Fruit fly (Drosophila melanogaster) whole organism, embryonic: ENCODE measurements around the gene Sfp33A3.

Experiments
- BEAF-32 ChIP-seq: fragments of 200-800 bp; sonication (Bioruptor generic); optimal IDR thresholded peaks from 3 replicates; lab custom pipeline; 2017; ENCODE audit warnings: missing biosample characterization, missing genetic modification characterization, mild to moderate bottlenecking, moderate library complexity, missing genetic modification reagents
- Blimp-1 ChIP-seq: fragments of 200-800 bp; sonication (Bioruptor generic); optimal IDR thresholded peaks from 3 replicates; lab custom pipeline; 2018; ENCODE audit warnings: missing biosample characterization, missing genetic modification characterization, mild to moderate bottlenecking, moderate library complexity, missing genetic modification reagents
- CG11560 ChIP-seq: fragments of 200-800 bp; sonication (Bioruptor generic); IDR thresholded peaks from 3 replicates; pipeline ENCODE4 v1.3.6; 2022; ENCODE audit warnings: missing biosample characterization, missing genetic modification characterization
- CG12155 ChIP-seq: fragments of 200-800 bp; sonication (Bioruptor generic); optimal IDR thresholded peaks from 3 replicates; lab custom pipeline; 2016; ENCODE audit warnings: missing biosample characterization, missing genetic modification characterization
- CG12219 ChIP-seq: fragments of 200-800 bp; sonication (Bioruptor generic); optimal IDR thresholded peaks from 3 replicates; lab custom pipeline; 2018; ENCODE audit warnings: missing biosample characterization, mild to moderate bottlenecking, missing genetic modification characterization
- CG14050 ChIP-seq: fragments of 200-800 bp; sonication (Bioruptor generic); IDR thresholded peaks from 3 replicates; pipeline ENCODE4 v1.3.6; 2022; ENCODE audit warnings: missing biosample characterization, missing genetic modification characterization
- CG15601 ChIP-seq: fragments of 200-800 bp; sonication (Bioruptor generic); optimal IDR thresholded peaks from 3 replicates; lab custom pipeline; 2019; ENCODE audit warnings: missing biosample characterization, mild to moderate bottlenecking, missing genetic modification characterization, moderate library complexity
- CG1603 ChIP-seq: fragments of 200-800 bp; sonication (Bioruptor generic); optimal IDR thresholded peaks from 2 replicates; lab custom pipeline; 2019; ENCODE audit warnings: missing biosample characterization, mild to moderate bottlenecking, missing genetic modification characterization, moderate library complexity
- CG17359 ChIP-seq: fragments of 200-800 bp; sonication (Bioruptor generic); optimal IDR thresholded peaks from 3 replicates; lab custom pipeline; 2018; ENCODE audit warnings: missing biosample characterization, mild to moderate bottlenecking, missing genetic modification characterization, moderate library complexity
- CG1792 ChIP-seq: fragments of 200-800 bp; sonication (Bioruptor generic); optimal IDR thresholded peaks from 2 replicates; lab custom pipeline; 2016; ENCODE audit warnings: missing biosample characterization, missing genetic modification characterization
- CG18599 ChIP-seq: fragments of 200-800 bp; sonication (Bioruptor generic); optimal IDR thresholded peaks from 3 replicates; lab custom pipeline; 2017; ENCODE audit warnings: missing biosample characterization, missing genetic modification characterization, mild to moderate bottlenecking, moderate library complexity, missing genetic modification reagents
- CG2875 ChIP-seq: fragments of 200-800 bp; sonication (Bioruptor generic); optimal IDR thresholded peaks from 2 replicates; lab custom pipeline; 2017; ENCODE audit warnings: missing biosample characterization, mild to moderate bottlenecking, missing genetic modification characterization, missing genetic modification reagents
- CG34422 ChIP-seq: fragments of 200-800 bp; sonication (Bioruptor generic); IDR thresholded peaks from 3 replicates; pipeline ENCODE4 v1.3.6; 2022; ENCODE audit warnings: missing biosample characterization, missing genetic modification characterization
- CG4360 ChIP-seq: fragments of 200-800 bp; sonication (Bioruptor generic); IDR thresholded peaks from 2 replicates; pipeline ENCODE4 v1.3.6; 2022; ENCODE audit warnings: missing biosample characterization, missing genetic modification characterization
- CG7556 ChIP-seq: fragments of 200-800 bp; sonication (Bioruptor generic); optimal IDR thresholded peaks from 2 replicates; lab custom pipeline; 2017; ENCODE audit warnings: missing biosample characterization, mild to moderate bottlenecking, missing genetic modification characterization
- CG7745 ChIP-seq: fragments of 200-800 bp; sonication (Bioruptor generic); optimal IDR thresholded peaks from 2 replicates; lab custom pipeline; 2018; ENCODE audit warnings: missing biosample characterization, mild to moderate bottlenecking, missing genetic modification characterization, moderate library complexity
- CG9437 ChIP-seq: fragments of 200-800 bp; sonication (Bioruptor generic); optimal IDR thresholded peaks from 2 replicates; lab custom pipeline; 2018; ENCODE audit warnings: missing biosample characterization, mild to moderate bottlenecking, missing genetic modification characterization
- CTCF ChIP-seq: fragments of 200-800 bp; sonication (Bioruptor generic); optimal IDR thresholded peaks from 2 replicates; lab custom pipeline; 2017; ENCODE audit warnings: missing biosample characterization, mild to moderate bottlenecking, missing genetic modification characterization, moderate library complexity
- Chrac-16 ChIP-seq: fragments of 200-800 bp; sonication (Bioruptor generic); optimal IDR thresholded peaks from 3 replicates; lab custom pipeline; 2016; ENCODE audit warnings: missing biosample characterization, missing genetic modification characterization
- D ChIP-seq, 2 experiments: fragments of 200-800 bp in 1 of 2; fragments of >200 bp in 1 of 2; sonication (Bioruptor generic) in 1 of 2; optimal IDR thresholded peaks; 2 replicates in 1 of 2; 3 replicates in 1 of 2; lab custom pipeline; 2017; ENCODE audit warnings: mild to moderate bottlenecking in 1 of 2, missing biosample characterization in 1 of 2, missing genetic modification characterization in 1 of 2, missing genetic modification reagents in 1 of 2
- Dip3 ChIP-seq: fragments of 200-800 bp; sonication (Bioruptor generic); optimal IDR thresholded peaks from 3 replicates; lab custom pipeline; 2016; ENCODE audit warnings: missing biosample characterization, missing genetic modification characterization
- HLHmδ ChIP-seq: fragments of 200-800 bp; sonication (Bioruptor generic); optimal IDR thresholded peaks from 2 replicates; lab custom pipeline; 2018; ENCODE audit warnings: missing biosample characterization, mild to moderate bottlenecking, missing genetic modification characterization, moderate library complexity
- Hr3 ChIP-seq: fragments of 200-800 bp; sonication (Bioruptor generic); optimal IDR thresholded peaks from 3 replicates; lab custom pipeline; 2016; ENCODE audit warnings: missing biosample characterization, missing genetic modification characterization
- Hr51 ChIP-seq, 2 experiments: fragments of 200-800 bp; sonication (Bioruptor generic); optimal IDR thresholded peaks; 2 replicates in 1 of 2; 3 replicates in 1 of 2; lab custom pipeline; 2016 to 2018; ENCODE audit warnings: missing biosample characterization in 2 of 2, missing genetic modification characterization in 2 of 2, mild to moderate bottlenecking in 1 of 2, moderate library complexity in 1 of 2
- MBD-R2 ChIP-seq: fragments of 200-800 bp; sonication (Bioruptor generic); IDR thresholded peaks from 2 replicates; pipeline ENCODE4 v1.3.6; 2022; ENCODE audit warnings: missing biosample characterization, missing genetic modification characterization
- Mes4 ChIP-seq: fragments of 200-800 bp; sonication (Bioruptor generic); optimal IDR thresholded peaks from 2 replicates; lab custom pipeline; 2016; ENCODE audit warnings: missing biosample characterization, missing genetic modification characterization
- NFAT ChIP-seq: fragments of 200-800 bp; sonication (Bioruptor generic); IDR thresholded peaks from 2 replicates; pipeline ENCODE4 v1.3.6; 2022; ENCODE audit warnings: missing biosample characterization, missing genetic modification characterization
- Nf-YB ChIP-seq: fragments of 200-800 bp; sonication (Bioruptor generic); optimal IDR thresholded peaks from 3 replicates; lab custom pipeline; 2019; ENCODE audit warnings: missing biosample characterization, mild to moderate bottlenecking, missing genetic modification characterization, moderate library complexity
- bab2 ChIP-seq: fragments of 200-800 bp; sonication (Bioruptor generic); optimal IDR thresholded peaks from 2 replicates; lab custom pipeline; 2016; ENCODE audit warnings: missing biosample characterization, missing genetic modification characterization
- btn ChIP-seq: fragments of 200-800 bp; sonication (Bioruptor generic); optimal IDR thresholded peaks from 2 replicates; lab custom pipeline; 2016; ENCODE audit warnings: missing biosample characterization, missing genetic modification characterization
- chn ChIP-seq: fragments of 200-800 bp; sonication (Bioruptor generic); optimal IDR thresholded peaks from 2 replicates; lab custom pipeline; 2016; ENCODE audit warnings: missing biosample characterization, missing genetic modification characterization
- crol ChIP-seq: fragments of 200-800 bp; sonication (Bioruptor generic); IDR thresholded peaks from 2 replicates; pipeline ENCODE4 v1.3.6; 2022; ENCODE audit warnings: missing biosample characterization, missing genetic modification characterization
- crp ChIP-seq, 2 experiments: fragments of 200-800 bp; sonication (Bioruptor generic); optimal IDR thresholded peaks; 2 replicates in 1 of 2; 3 replicates in 1 of 2; lab custom pipeline; 2017; ENCODE audit warnings: missing biosample characterization in 2 of 2, missing genetic modification characterization in 2 of 2, mild to moderate bottlenecking in 1 of 2, moderate library complexity in 1 of 2
- ems ChIP-seq: fragments of 200-800 bp; sonication (Bioruptor generic); optimal IDR thresholded peaks from 3 replicates; lab custom pipeline; 2016; ENCODE audit warnings: missing biosample characterization, missing genetic modification characterization
- lab ChIP-seq: fragments of 200-800 bp; sonication (Bioruptor generic); optimal IDR thresholded peaks from 3 replicates; lab custom pipeline; 2017; ENCODE audit warnings: missing biosample characterization, missing genetic modification characterization, mild to moderate bottlenecking, moderate library complexity, missing genetic modification reagents
- oc ChIP-seq: fragments of 200-800 bp; sonication (Bioruptor generic); optimal IDR thresholded peaks from 2 replicates; lab custom pipeline; 2018; ENCODE audit warnings: missing biosample characterization, mild to moderate bottlenecking, missing genetic modification characterization, moderate library complexity
- pan ChIP-seq, 4 experiments: fragments of >200 bp in 3 of 4; fragments of 200-800 bp in 1 of 4; sonication (Bioruptor generic) in 1 of 4; optimal IDR thresholded peaks in 3 of 4; IDR thresholded peaks in 1 of 4; 2 replicates each; pipeline versions ENCODE4 v1.3.6 to Lab custom; 2017 to 2022; ENCODE audit warnings: missing biosample characterization in 2 of 4, missing genetic modification characterization in 2 of 4, mixed read lengths in 1 of 4
- repo ChIP-seq: fragments of 200-800 bp; sonication (Bioruptor generic); optimal IDR thresholded peaks from 2 replicates; lab custom pipeline; 2016; ENCODE audit warnings: missing biosample characterization, missing genetic modification characterization
- rib ChIP-seq: fragments of 200-800 bp; sonication (Bioruptor generic); IDR thresholded peaks from 2 replicates; pipeline ENCODE4 v1.3.6; 2022; ENCODE audit warnings: missing biosample characterization, missing genetic modification characterization
- schlank ChIP-seq: fragments of 200-800 bp; sonication (Bioruptor generic); optimal IDR thresholded peaks from 2 replicates; lab custom pipeline; 2018; ENCODE audit warnings: missing biosample characterization, mild to moderate bottlenecking, missing genetic modification characterization
- scrt ChIP-seq: fragments of 200-800 bp; sonication (Bioruptor generic); optimal IDR thresholded peaks from 2 replicates; lab custom pipeline; 2018; ENCODE audit warnings: missing biosample characterization, mild to moderate bottlenecking, missing genetic modification characterization, moderate library complexity
- sd ChIP-seq: fragments of 200-800 bp; sonication (Bioruptor generic); optimal IDR thresholded peaks from 3 replicates; lab custom pipeline; 2018; ENCODE audit warnings: missing biosample characterization, mild to moderate bottlenecking, missing genetic modification characterization, moderate library complexity
- so ChIP-seq: fragments of 200-800 bp; sonication (Bioruptor generic); IDR thresholded peaks from 3 replicates; pipeline ENCODE4 v1.3.6; 2022; ENCODE audit warnings: missing biosample characterization, missing genetic modification characterization
- sr ChIP-seq: fragments of 200-800 bp; sonication (Bioruptor generic); IDR thresholded peaks from 3 replicates; pipeline ENCODE4 v1.3.6; 2022; ENCODE audit warnings: missing biosample characterization, missing genetic modification characterization
- stc ChIP-seq: fragments of 200-800 bp; sonication (Bioruptor generic); IDR thresholded peaks from 2 replicates; pipeline ENCODE4 v1.3.6; 2022; ENCODE audit warnings: missing biosample characterization, missing genetic modification characterization
- tap ChIP-seq: fragments of 200-800 bp; optimal IDR thresholded peaks from 3 replicates; lab custom pipeline; 2019; ENCODE audit warnings: missing biosample characterization, mild to moderate bottlenecking, missing genetic modification characterization, moderate library complexity
- tna ChIP-seq: fragments of 200-800 bp; sonication (Bioruptor generic); IDR thresholded peaks from 2 replicates; pipeline ENCODE4 v1.3.6; 2022; ENCODE audit warnings: missing biosample characterization, missing genetic modification characterization; ENCODE audit not compliant: partially characterized antibody
- toy ChIP-seq: fragments of 200-800 bp; sonication (Bioruptor generic); IDR thresholded peaks from 2 replicates; pipeline ENCODE4 v1.3.6; 2022; ENCODE audit warnings: missing biosample characterization, missing genetic modification characterization
- wek ChIP-seq: fragments of 200-800 bp; sonication (Bioruptor generic); optimal IDR thresholded peaks from 3 replicates; lab custom pipeline; 2018; ENCODE audit warnings: missing biosample characterization, mild to moderate bottlenecking, missing genetic modification characterization, moderate library complexity

Gene Sfp33A3

DNA sequence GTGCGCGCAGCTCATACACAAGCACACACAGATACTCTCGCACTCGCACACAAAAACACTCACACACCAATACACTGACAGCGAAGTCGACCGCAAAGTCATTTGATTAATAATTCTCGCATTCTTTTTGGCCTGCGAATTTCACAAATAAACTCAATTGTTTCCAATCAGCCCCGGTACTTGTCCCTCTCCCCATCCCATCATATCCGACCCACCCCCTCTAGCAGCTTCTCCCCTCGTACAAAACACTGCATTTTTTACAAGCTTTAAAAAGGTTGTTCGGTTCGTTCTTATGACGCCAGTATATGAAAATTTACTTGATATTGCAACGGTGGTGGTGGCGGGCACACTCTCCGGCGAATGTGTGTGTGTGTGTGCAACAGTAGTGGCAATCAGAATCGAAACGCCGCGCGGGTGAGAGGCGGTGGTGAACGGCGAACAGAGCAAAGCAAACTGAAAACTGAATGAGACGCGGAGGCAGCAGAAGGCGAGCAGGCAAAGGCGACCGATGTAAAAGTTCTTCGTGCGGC, 31.9 kb upstream of the Sfp33A3 start (continued):
- TF ChIP-seq sd (peak; percentile 84), repo (GFP tag; lab: Kevin White, UChicago) (peak; percentile 48), Chrac-16 (GFP tag; lab: Kevin White, UChicago) (no peak), btn (GFP tag; lab: Kevin White, UChicago) (no peak), scrt (GFP tag; lab: Kevin White, UChicago) (peak; percentile 64), BEAF-32 (no peak), CG7745 (tag; lab: Kevin White, UChicago) (peak; percentile 2), CG12219 (peak; percentile 9), rib (GFP tag; lab: Robert Waterston, UW) (peak; percentile 81; the same call in 1 of the 2 replicates), CG14050 (GFP tag; lab: Robert Waterston, UW) (no peak), D (optimal IDR thresholded peaks at IDR 0.05; lab: Kevin White, UChicago) (no peak), D (GFP tag; optimal IDR thresholded peaks at IDR 0.05; lab: Kevin White, UChicago) (no peak), CG15601 (tag; lab: Kevin White, UChicago) (no peak), CG11560 (tag; lab: Robert Waterston, UW) (no peak), CG2875 (GFP tag; lab: Kevin White, UChicago) (no peak), oc (no peak), sr (GFP tag; lab: Robert Waterston, UW) (0 out of 3 replicates have a peak, but pooled peaks have one; percentile 61), Mes4 (GFP tag; lab: Kevin White, UChicago) (peak; percentile 48), CG17359 (peak; percentile 20), Hr3 (GFP tag; lab: Kevin White, UChicago) (no peak), CG1792 (GFP tag; lab: Kevin White, UChicago) (no peak), crp (GFP tag; optimal IDR thresholded peaks at IDR 0.05; lab: Kevin White, UChicago) (no peak), schlank (peak; percentile 22), CG7556 (GFP tag; lab: Kevin White, UChicago) (no peak), pan (optimal IDR thresholded peaks at IDR 0.05; lab: Kevin White, UChicago) (no peak), pan (GFP tag; optimal IDR thresholded peaks at IDR 0.05 in 1 of 2, IDR thresholded peaks at IDR 0.05 in 1 of 2) (no peak), CG1603 (tag; lab: Kevin White, UChicago) (peak; percentile 12), so (peak; percentile 65; the same call in 2 of the 3 replicates), CG12155 (GFP tag; lab: Kevin White, UChicago) (peak; percentile 16), NFAT (GFP tag; lab: Robert Waterston, UW) (peak; percentile 68), HLHmδ (peak; percentile 20), Blimp-1 (no peak), wek (no peak), tap (peak; percentile 1), CTCF (GFP tag; lab: Kevin White, UChicago) (no peak), Hr51 (GFP tag; optimal IDR thresholded peaks at IDR 0.05; lab: Kevin White, UChicago) (no peak), Nf-YB (GFP tag; lab: Kevin White, UChicago) (peak; percentile 32), tna (no peak), chn (GFP tag; lab: Kevin White, UChicago) (no peak), Dip3 (GFP tag; lab: Kevin White, UChicago) (peak; percentile 19), CG9437 (GFP tag; lab: Kevin White, UChicago) (no peak), CG4360 (GFP tag; lab: Robert Waterston, UW) (no peak), lab (GFP tag; lab: Kevin White, UChicago) (peak; percentile 65), stc (GFP tag; lab: Robert Waterston, UW) (no peak), crol (GFP tag; lab: Robert Waterston, UW) (peak; percentile 100), ems (GFP tag; lab: Kevin White, UChicago) (peak; percentile 10), CG18599 (peak; percentile 62), CG34422 (GFP tag; lab: Robert Waterston, UW) (peak; percentile 72; the same call in 1 of the 3 replicates), MBD-R2 (GFP tag; lab: Robert Waterston, UW) (peak; percentile 31; the same call in 1 of the 2 replicates), bab2 (no peak), toy (no peak)
